Worm (Caenorhabditis elegans) whole organism, midembryonic: Measurements from ENCODE around the gene pqn-27.

Experiments used
- T22C8.4 ChIP-seq: fragments of 200-800 bp; sonication (Bioruptor generic); IDR thresholded peaks from 2 replicates; pipeline ENCODE4 v1.3.6; 2022; ENCODE audit warnings: missing genetic modification characterization, missing compliant biosample characterization
- ztf-23 ChIP-seq: fragments of 200-800 bp; sonication (Bioruptor generic); IDR thresholded peaks from 2 replicates; pipeline ENCODE4 v1.3.6; 2022; ENCODE audit warnings: missing genetic modification reagents, missing genetic modification characterization, missing compliant biosample characterization

- no peak for TF ChIP-seq ztf-23 (GFP tag; lab: Robert Waterston, UW)
- no peak for TF ChIP-seq T22C8.4
Observed at ce11 chrII:13414554-13415057, 45.8 kb downstream of the pqn-27 start, which contains the start of gene Y48E1C.1.
